Worm (Caenorhabditis elegans): Measurements from ENCODE around the gene hmt-1.

DNA sequence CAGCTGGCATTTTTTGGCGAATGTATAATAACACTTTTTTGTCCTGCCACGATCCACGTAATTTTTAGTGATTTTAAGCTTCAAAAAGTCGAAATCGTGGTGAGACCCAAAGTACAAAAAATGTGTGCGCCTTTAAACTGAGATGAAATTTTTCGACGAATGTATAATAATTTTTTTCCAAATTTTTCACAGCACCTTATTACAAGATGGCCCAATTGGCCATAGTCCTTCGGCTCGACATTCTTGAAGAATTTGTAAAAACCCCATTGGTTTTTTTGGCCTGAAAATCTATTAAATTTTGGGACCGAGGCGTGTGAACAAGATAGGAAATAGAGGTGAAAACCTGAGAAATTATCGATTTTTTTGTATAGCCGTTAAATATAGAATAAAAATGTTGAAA is 16.2 kb upstream of the hmt-1 start:
- no peak for TF ChIP-seq ets-4 (tag; optimal IDR thresholded peaks at IDR 0.05)
- no peak for TF ChIP-seq gmeb-2 (tag; optimal IDR thresholded peaks at IDR 0.05)
- TF ChIP-seq ama-1 (optimal IDR thresholded peaks at IDR 0.05): no peak
- no peak for TF ChIP-seq fkh-6 (tag; optimal IDR thresholded peaks at IDR 0.05)
